Fruit fly (Drosophila melanogaster): ENCODE data around the gene eEF1gamma.

eEF1gamma gene

DNA sequence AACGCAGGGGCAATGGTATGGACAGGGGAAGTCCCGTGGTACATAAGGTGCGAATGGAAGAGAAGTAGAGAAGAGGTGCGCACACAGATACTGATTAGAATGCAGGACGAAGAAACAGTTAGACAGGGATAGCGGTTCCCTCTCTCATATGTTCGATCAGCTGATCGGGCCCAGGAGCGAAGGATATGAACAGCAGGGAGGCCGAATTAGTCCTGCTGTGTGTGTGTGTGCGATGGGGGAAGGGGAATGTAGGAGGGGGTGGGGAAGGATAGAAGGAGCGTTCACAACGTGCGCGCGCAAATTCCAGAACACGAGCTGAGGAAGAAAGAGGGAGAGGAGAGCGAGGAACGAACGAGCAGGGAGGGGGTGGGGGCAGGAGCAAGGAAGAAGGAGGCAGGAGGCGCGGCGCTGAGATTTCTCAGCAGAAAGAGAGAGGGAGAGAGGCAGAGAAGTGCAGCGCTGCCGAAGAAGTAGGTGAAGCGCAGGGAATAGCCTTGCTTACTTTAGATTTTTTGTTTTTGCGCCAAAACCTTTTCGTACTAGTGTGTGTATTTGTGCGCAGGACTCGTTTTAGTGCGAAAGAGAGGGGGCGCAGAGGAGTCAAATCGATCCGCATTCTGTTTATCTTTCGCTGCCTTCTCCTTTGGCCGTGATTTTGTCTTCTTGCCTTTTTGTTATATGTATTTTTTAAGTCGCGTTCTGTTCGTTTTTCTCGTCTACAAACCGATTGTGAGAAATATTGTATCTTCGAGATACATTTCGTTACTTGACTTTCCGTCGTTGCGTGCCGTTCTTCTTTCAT lies 38.1 kb downstream of the eEF1gamma start (continued):
- TF ChIP-seq zen2 (GFP tag; IDR thresholded peaks at IDR 0.05; ENCODE audit: partially characterized antibody) (no peak), NFAT (GFP tag; IDR thresholded peaks at IDR 0.05) (no peak), CG8290 (GFP tag; optimal IDR thresholded peaks at IDR 0.05) (no peak), CG8290 (tag; optimal IDR thresholded peaks at IDR 0.05) (no peak), CG7987 (GFP tag; optimal IDR thresholded peaks at IDR 0.05) (no peak), CG4328 (GFP tag; optimal IDR thresholded peaks at IDR 0.05) (no peak), Ssrp (tag; optimal IDR thresholded peaks at IDR 0.05) (no peak), CG15073 (GFP tag; optimal IDR thresholded peaks at IDR 0.05) (no peak), Fer3 (tag; optimal IDR thresholded peaks at IDR 0.05) (no peak), CG3838 (GFP tag; optimal IDR thresholded peaks at IDR 0.05) (no peak), CG31224 (GFP tag; IDR thresholded peaks at IDR 0.05) (no peak), Abd-B (GFP tag; optimal IDR thresholded peaks at IDR 0.05) (no peak), CG15011 (GFP tag; optimal IDR thresholded peaks at IDR 0.05) (no peak), CG4820 (GFP tag; optimal IDR thresholded peaks at IDR 0.05) (no peak), CG34422 (GFP tag; IDR thresholded peaks at IDR 0.05) (no peak), CG11695 (GFP tag; IDR thresholded peaks at IDR 0.05) (no peak), tll (GFP tag; optimal IDR thresholded peaks at IDR 0.05) (peak in 1 of 2 experiments; percentile 82), CG14014 (GFP tag; IDR thresholded peaks at IDR 0.05) (no peak), Usf (GFP tag; optimal IDR thresholded peaks at IDR 0.05) (no peak), Doc3 (GFP tag; IDR thresholded peaks at IDR 0.05; ENCODE audit: partially characterized antibody) (no peak), CG7357 (GFP tag; IDR thresholded peaks at IDR 0.05) (no peak), vnd (GFP tag; IDR thresholded peaks at IDR 0.05; ENCODE audit: partially characterized antibody) (no peak), CG32772 (GFP tag; IDR thresholded peaks at IDR 0.05) (no peak), kni (GFP tag; optimal IDR thresholded peaks at IDR 0.05) (peak; percentile 41), unpg (GFP tag; optimal IDR thresholded peaks at IDR 0.05) (no peak), Sin3A (optimal IDR thresholded peaks at IDR 0.05) (no peak), Antp (GFP tag; optimal IDR thresholded peaks at IDR 0.05) (no peak), BtbVII (GFP tag; optimal IDR thresholded peaks at IDR 0.05) (no peak), CG30020 (tag; optimal IDR thresholded peaks at IDR 0.05) (no peak), sens-2 (GFP tag; IDR thresholded peaks at IDR 0.05) (no peak), Dref (GFP tag; IDR thresholded peaks at IDR 0.05) (no peak), CG14965 (GFP tag; optimal IDR thresholded peaks at IDR 0.05; ENCODE audit: borderline replicate concordance) (no peak), CG1832 (GFP tag; optimal IDR thresholded peaks at IDR 0.05) (peak; percentile 60), CG9727 (GFP tag; optimal IDR thresholded peaks at IDR 0.05) (no peak), nom (GFP tag; optimal IDR thresholded peaks at IDR 0.05) (peak; percentile 27), dati (GFP tag; IDR thresholded peaks at IDR 0.05) (no peak), amos (GFP tag; IDR thresholded peaks at IDR 0.05; ENCODE audit: partially characterized antibody) (no peak), yki (optimal IDR thresholded peaks at IDR 0.05) (no peak), Vsx1 (GFP tag; optimal IDR thresholded peaks at IDR 0.05) (no peak), D19A (tag; optimal IDR thresholded peaks at IDR 0.05) (no peak), nerfin-1 (tag; optimal IDR thresholded peaks at IDR 0.05) (peak; percentile 50), crp (GFP tag; optimal IDR thresholded peaks at IDR 0.05) (peak in 1 of 2 experiments; percentile 70), kah (GFP tag; optimal IDR thresholded peaks at IDR 0.05) (no peak), H2.0 (GFP tag; IDR thresholded peaks at IDR 0.05) (no peak), CG12744 (GFP tag; optimal IDR thresholded peaks at IDR 0.05) (no peak), CG11093 (GFP tag; IDR thresholded peaks at IDR 0.05) (no peak), HLH54F (GFP tag; optimal IDR thresholded peaks at IDR 0.05) (no peak), CG1529 (GFP tag; optimal IDR thresholded peaks at IDR 0.05) (no peak), az2 (GFP tag; optimal IDR thresholded peaks at IDR 0.05) (no peak), CG15479 (GFP tag; optimal IDR thresholded peaks at IDR 0.05) (peak; percentile 49)

Measured in whole organism, embryonic.